Worm (Caenorhabditis elegans): ENCODE results near the gene eri-3.

The eri-3 gene

ce11 chrII:1163275-1163674 is 39.9 kb downstream of the eri-3 start, which contains the start of gene T23F4.2:
Gene T23F4.2 (plus strand): TSS chrII:1163575.
- TF ChIP-seq ref-2 (tag; optimal IDR thresholded peaks at IDR 0.05) (no peak), ahr-1 (tag; optimal IDR thresholded peaks at IDR 0.05) (no peak)

- TF ChIP-seq fax-1 (tag; optimal IDR thresholded peaks at IDR 0.05) = no peak
- TF ChIP-seq odd-2 (tag; optimal IDR thresholded peaks at IDR 0.05) = no peak
These were observed 47.5 kb downstream of the eri-3 start for ce11 chrII:1170842-1171241.

ce11 chrII:1172080-1172575 is 48.8 kb downstream of the eri-3 start, which contains the start of gene dlhd-1:
Gene dlhd-1 (minus strand): TSS chrII:1172130.
- TF ChIP-seq syd-9 (tag; optimal IDR thresholded peaks at IDR 0.05) = no peak
- TF ChIP-seq pha-4 (tag; optimal IDR thresholded peaks at IDR 0.05) = no peak
- TF ChIP-seq nhr-11 (tag; optimal IDR thresholded peaks at IDR 0.05) = no peak
